Worm (Caenorhabditis elegans) whole organism, L1 larva: ENCODE data around the gene npp-15.

Experiments
- C04F5.9 ChIP-seq: sonication (generic microtip); optimal IDR thresholded peaks from 2 replicates; lab custom pipeline; 2016; ENCODE audit warnings: missing genetic modification characterization, missing compliant biosample characterization
- C16A3.4 ChIP-seq: fragments of 150-350 bp; optimal IDR thresholded peaks from 2 replicates; lab custom pipeline; 2014; ENCODE audit warnings: missing biosample characterization, missing genetic modification characterization
- aha-1 ChIP-seq: fragments of 150-350 bp; optimal IDR thresholded peaks from 2 replicates; lab custom pipeline; 2014; ENCODE audit warnings: missing biosample characterization, missing genetic modification characterization
- alr-1 ChIP-seq: fragments of 200-800 bp; sonication (Bioruptor generic); optimal IDR thresholded peaks from 2 replicates; lab custom pipeline; 2018; ENCODE audit warnings: borderline replicate concordance, mild to moderate bottlenecking, missing genetic modification characterization, missing compliant biosample characterization
- ama-1 ChIP-seq: fragments of 150-350 bp; optimal IDR thresholded peaks from 2 replicates; lab custom pipeline; 2014
- blmp-1 ChIP-seq: fragments of 150-350 bp; optimal IDR thresholded peaks from 2 replicates; lab custom pipeline; 2014; ENCODE audit warnings: missing biosample characterization, missing genetic modification characterization
- ceh-63 ChIP-seq: fragments of 200-800 bp; sonication (Bioruptor generic); optimal IDR thresholded peaks from 2 replicates; lab custom pipeline; 2018; ENCODE audit warnings: mild to moderate bottlenecking, missing genetic modification characterization, missing compliant biosample characterization
- ceh-90 ChIP-seq: sonication (generic microtip); optimal IDR thresholded peaks from 2 replicates; lab custom pipeline; 2016; ENCODE audit warnings: missing genetic modification characterization, missing compliant biosample characterization
- dpl-1 ChIP-seq, 3 experiments: fragments of 150-350 bp in 2 of 3; sonication (generic microtip) in 1 of 3; optimal IDR thresholded peaks; 2 replicates each; lab custom pipeline; 2014 to 2017; ENCODE audit warnings: missing biosample characterization in 3 of 3, missing genetic modification characterization in 3 of 3, missing genetic modification reagents in 3 of 3
- efl-1 ChIP-seq, 4 experiments: fragments of 150-350 bp; optimal IDR thresholded peaks in 3 of 4; peaks in 1 of 4; 1 replicate in 1 of 4; 2 replicates in 3 of 4; lab custom pipeline; 2014; ENCODE audit warnings: missing biosample characterization in 2 of 4, missing genetic modification characterization in 2 of 4, missing genetic modification reagents in 2 of 4
- egl-13 ChIP-seq: sonication (generic microtip); optimal IDR thresholded peaks from 2 replicates; lab custom pipeline; 2016; ENCODE audit warnings: missing genotype, missing genetic modification reagents, missing genetic modification characterization, missing compliant biosample characterization
- egl-27 ChIP-seq, 2 experiments: fragments of 150-350 bp in 1 of 2; sonication (generic microtip); optimal IDR thresholded peaks; 3 replicates each; lab custom pipeline; 2017 to 2018; ENCODE audit warnings: missing biosample characterization in 2 of 2, missing genetic modification characterization in 2 of 2, missing genetic modification reagents in 2 of 2
- elt-2 ChIP-seq: sonication (generic microtip); optimal IDR thresholded peaks from 2 replicates; lab custom pipeline; 2016; ENCODE audit warnings: missing genetic modification characterization, mild to moderate bottlenecking, inconsistent platforms, missing compliant biosample characterization, missing genetic modification reagents
- fkh-4 ChIP-seq: sonication (generic microtip); optimal IDR thresholded peaks from 2 replicates; lab custom pipeline; 2016; ENCODE audit warnings: missing compliant biosample characterization, missing genetic modification characterization, borderline replicate concordance
- hlh-17 ChIP-seq: fragments of 200-800 bp; sonication (Bioruptor generic); optimal IDR thresholded peaks from 2 replicates; lab custom pipeline; 2018; ENCODE audit warnings: missing genetic modification characterization, mild to moderate bottlenecking, missing compliant biosample characterization, moderate library complexity, borderline replicate concordance
- hlh-4 ChIP-seq: sonication (generic microtip); optimal IDR thresholded peaks from 2 replicates; lab custom pipeline; 2016; ENCODE audit warnings: mild to moderate bottlenecking, missing genetic modification characterization, missing compliant biosample characterization
- hpl-2 ChIP-seq: fragments of 150-350 bp; optimal IDR thresholded peaks from 2 replicates; lab custom pipeline; 2014; ENCODE audit warnings: missing biosample characterization, missing genetic modification reagents, missing genetic modification characterization
- lin-15B ChIP-seq: fragments of 150-350 bp; sonication (generic microtip); optimal IDR thresholded peaks from 3 replicates; lab custom pipeline; 2014; ENCODE audit warnings: missing biosample characterization, missing genetic modification characterization
- lir-3 ChIP-seq: sonication (generic microtip); optimal IDR thresholded peaks from 2 replicates; lab custom pipeline; 2016; ENCODE audit warnings: mild to moderate bottlenecking, missing genetic modification characterization, moderate library complexity, missing compliant biosample characterization; ENCODE audit not compliant: poor library complexity
- lsy-2 ChIP-seq, 2 experiments: fragments of 150-350 bp; optimal IDR thresholded peaks; 2 replicates each; lab custom pipeline; 2014; ENCODE audit warnings: missing biosample characterization in 2 of 2, missing genetic modification characterization in 2 of 2
- mdl-1 ChIP-seq, 2 experiments: fragments of 150-350 bp; optimal IDR thresholded peaks; 2 replicates each; lab custom pipeline; 2014 to 2017; ENCODE audit warnings: missing biosample characterization in 2 of 2, missing genetic modification characterization in 2 of 2, inconsistent platforms in 1 of 2
- mep-1 ChIP-seq: fragments of 150-350 bp; optimal IDR thresholded peaks from 2 replicates; lab custom pipeline; 2014; ENCODE audit warnings: missing biosample characterization, missing genetic modification characterization
- nhr-12 ChIP-seq: sonication (generic microtip); optimal IDR thresholded peaks from 2 replicates; lab custom pipeline; 2017; ENCODE audit warnings: missing biosample characterization, missing genetic modification characterization
- nhr-19 ChIP-seq: fragments of 200-800 bp; sonication (Bioruptor generic); conservative IDR thresholded peaks from 2 replicates; pipeline ENCODE4 v1.3.6; 2022; ENCODE audit warnings: missing genetic modification characterization, missing compliant biosample characterization
- nhr-76 ChIP-seq: sonication (generic microtip); optimal IDR thresholded peaks from 2 replicates; lab custom pipeline; 2017; ENCODE audit warnings: missing biosample characterization, missing genetic modification characterization
- nhr-77 ChIP-seq: fragments of 150-350 bp; optimal IDR thresholded peaks from 2 replicates; lab custom pipeline; 2014; ENCODE audit warnings: missing biosample characterization, missing genetic modification characterization
- nhr-85 ChIP-seq: sonication (generic microtip); peaks from one replicate; lab custom pipeline; 2016; ENCODE audit warnings: missing genetic modification characterization, inconsistent platforms, missing compliant biosample characterization
- nhr-90 ChIP-seq: sonication (generic microtip); optimal IDR thresholded peaks from 2 replicates; lab custom pipeline; 2016; ENCODE audit warnings: mild to moderate bottlenecking, missing genetic modification characterization, missing compliant biosample characterization; ENCODE audit not compliant: poor library complexity
- snpc-4 ChIP-seq: fragments of 150-350 bp; optimal IDR thresholded peaks from 2 replicates; lab custom pipeline; 2014; ENCODE audit warnings: missing biosample characterization, missing genetic modification characterization
- sptf-1 ChIP-seq: fragments of 150-350 bp; optimal IDR thresholded peaks from 2 replicates; lab custom pipeline; 2014; ENCODE audit warnings: missing biosample characterization, missing genetic modification characterization
- sup-37 ChIP-seq: fragments of 200-800 bp; sonication (Bioruptor generic); optimal IDR thresholded peaks from 2 replicates; lab custom pipeline; 2018; ENCODE audit warnings: mild to moderate bottlenecking, missing genetic modification characterization, missing compliant biosample characterization
- swsn-7 ChIP-seq: sonication (generic microtip); optimal IDR thresholded peaks from 2 replicates; lab custom pipeline; 2016; ENCODE audit warnings: missing genetic modification characterization, missing compliant biosample characterization
- unc-30 ChIP-seq: sonication (generic microtip); optimal IDR thresholded peaks from 2 replicates; lab custom pipeline; 2017; ENCODE audit warnings: missing biosample characterization, missing genetic modification characterization
- unc-86 ChIP-seq: sonication (generic microtip); optimal IDR thresholded peaks from 2 replicates; lab custom pipeline; 2016; ENCODE audit warnings: missing genetic modification characterization, missing compliant biosample characterization
- vab-15 ChIP-seq: sonication (generic microtip); optimal IDR thresholded peaks from 2 replicates; lab custom pipeline; 2017; ENCODE audit warnings: missing genotype, mild to moderate bottlenecking, missing genetic modification characterization, missing compliant biosample characterization
- xbp-1 ChIP-seq: sonication (generic microtip); optimal IDR thresholded peaks from 2 replicates; lab custom pipeline; 2016; ENCODE audit warnings: missing genetic modification characterization, missing compliant biosample characterization
- zag-1 ChIP-seq: fragments of 150-350 bp; optimal IDR thresholded peaks from 2 replicates; lab custom pipeline; 2014; ENCODE audit warnings: missing biosample characterization, missing genetic modification characterization
- ztf-4 ChIP-seq: fragments of 150-350 bp; optimal IDR thresholded peaks from 2 replicates; lab custom pipeline; 2014; ENCODE audit warnings: missing biosample characterization, missing genetic modification characterization

Gene npp-15

DNA sequence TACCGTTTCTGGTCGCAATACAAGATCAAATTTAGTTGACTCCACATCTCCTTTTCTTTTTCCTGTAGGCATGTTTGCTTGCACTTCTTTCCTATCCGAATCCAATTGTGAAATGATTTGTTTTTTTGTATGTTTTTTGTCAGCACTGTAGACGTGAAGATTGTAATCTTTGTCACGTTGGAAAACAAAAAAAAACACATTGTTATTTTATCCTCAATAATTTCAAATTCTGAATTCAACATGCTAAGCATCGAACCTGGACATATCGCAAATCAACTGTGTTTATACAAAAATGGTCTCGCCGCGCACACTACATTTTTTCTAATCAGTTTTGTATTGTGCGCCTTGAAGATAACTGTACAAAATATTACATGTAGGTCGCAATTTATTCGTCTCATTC is 15.4 kb upstream of the npp-15 start, which contains the start of gene ZK688.12:
Gene ZK688.12 (minus strand): TSS at position 101 of the 400 bp plus-strand sequence.
- TF ChIP-seq nhr-76 (tag; lab: Kevin White, UChicago) (no peak), nhr-77 (no peak), unc-86 (tag; lab: Kevin White, UChicago) (no peak), nhr-85 (no peak), lir-3 (tag; lab: Kevin White, UChicago) (no peak), alr-1 (no peak), egl-13 (no peak), efl-1 (optimal IDR thresholded peaks at IDR 0.05; lab: Kevin White, UChicago) (no peak), efl-1 (GFP tag; optimal IDR thresholded peaks at IDR 0.05 in 1 of 2; lab: Kevin White, UChicago) (no peak), ceh-63 (no peak), C04F5.9 (no peak), swsn-7 (no peak), fkh-4 (tag; lab: Kevin White, UChicago) (no peak), blmp-1 (tag; lab: Kevin White, UChicago) (no peak), sup-37 (GFP tag; lab: Kevin White, UChicago) (no peak), ama-1 (lab: Kevin White, UChicago) (no peak), vab-15 (tag; lab: Kevin White, UChicago) (no peak)

DNA sequence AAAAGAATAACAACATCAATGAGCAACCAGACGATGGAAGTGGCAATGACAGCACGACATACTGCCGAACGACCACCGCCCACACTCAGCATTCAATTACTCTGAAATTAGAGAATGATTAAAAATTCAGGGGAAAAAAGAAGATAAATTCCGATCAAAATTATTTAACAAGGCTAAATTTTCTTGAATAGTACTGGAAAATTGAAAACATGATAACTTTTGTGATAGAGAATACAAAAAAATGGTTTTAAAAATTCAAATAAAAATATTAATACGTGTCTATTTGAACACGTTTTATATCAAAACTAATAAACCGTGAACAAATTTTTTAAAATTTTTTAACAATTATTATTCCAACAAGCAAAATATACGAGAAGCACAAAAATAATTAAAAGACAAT is 11.2 kb upstream of the npp-15 start, which contains the start of gene gly-3:
Gene gly-3 (minus strand): TSS at position 101 of the 400 bp plus-strand sequence.
- TF ChIP-seq mep-1 (no peak), nhr-77 (no peak), blmp-1 (tag; lab: Kevin White, UChicago) (no peak), sptf-1 (tag; lab: Kevin White, UChicago) (no peak), hpl-2 (GFP tag; lab: Kevin White, UChicago) (no peak), nhr-90 (tag; lab: Kevin White, UChicago) (no peak), alr-1 (no peak), vab-15 (tag; lab: Kevin White, UChicago) (no peak), zag-1 (tag; lab: Kevin White, UChicago) (no peak), hlh-17 (GFP tag; lab: Kevin White, UChicago) (no peak), lir-3 (tag; lab: Kevin White, UChicago) (no peak), dpl-1 (GFP tag; optimal IDR thresholded peaks at IDR 0.05; lab: Kevin White, UChicago) (no peak), lsy-2 (tag; optimal IDR thresholded peaks at IDR 0.05; lab: Kevin White, UChicago) (no peak), unc-30 (no peak), C16A3.4 (tag; lab: Kevin White, UChicago) (no peak), aha-1 (no peak)

ce11 chrIII:7919823-7920222 is 9.0 kb upstream of the npp-15 start, which contains the start of gene C29E4.14:
Gene C29E4.14 (plus strand): TSS chrIII:7920123.
- TF ChIP-seq ceh-90 (tag; lab: Kevin White, UChicago) (no peak), nhr-12 (no peak), mdl-1 (tag; optimal IDR thresholded peaks at IDR 0.05; lab: Kevin White, UChicago) (no peak), nhr-19 (GFP tag; lab: Robert Waterston, UW) (no peak), sptf-1 (tag; lab: Kevin White, UChicago) (no peak), hlh-4 (tag; lab: Kevin White, UChicago) (no peak), blmp-1 (tag; lab: Kevin White, UChicago) (no peak), aha-1 (no peak), egl-27 (tag; optimal IDR thresholded peaks at IDR 0.05; lab: Kevin White, UChicago) (no peak), snpc-4 (tag; lab: Kevin White, UChicago) (no peak), lin-15B (tag; lab: Kevin White, UChicago) (no peak), sup-37 (GFP tag; lab: Kevin White, UChicago) (no peak), xbp-1 (tag; lab: Kevin White, UChicago) (no peak), nhr-76 (tag; lab: Kevin White, UChicago) (no peak), ztf-4 (no peak), elt-2 (tag; lab: Kevin White, UChicago) (no peak)
